4 fruit fly cellular contexts compared by ENCODE assay signal in the genomic region with DNA sequence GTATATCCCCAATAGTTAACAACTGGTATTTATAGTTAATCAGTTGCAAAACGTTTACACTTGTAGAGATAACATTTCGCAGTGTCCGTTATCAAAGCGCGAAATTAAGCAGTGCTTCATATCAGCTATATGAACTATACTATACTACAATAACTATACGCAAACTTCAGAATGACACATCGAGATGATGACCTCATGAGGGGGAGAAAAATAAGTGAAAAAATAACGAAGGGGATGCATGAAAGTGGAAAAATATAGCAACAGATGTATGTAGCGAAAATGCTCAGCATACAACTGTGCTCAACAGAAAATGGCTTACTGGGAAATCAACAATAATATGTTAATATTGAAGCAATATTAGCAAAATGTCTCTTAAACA.
A peak's percentile ranks its signal among the peaks of the same experiment; 100 is the strongest.
TF ChIP-seq lines count a peak whose summit lies in the region.

No protein-coding gene starts in this region.

- TF ChIP-seq CTCF in whole organism, embryonic (GFP tag; optimal IDR thresholded peaks at IDR 0.05; lab: Kevin White, UChicago), result no peak

TF ChIP-seq in whole organism, adult, 20 proteins besides CTCF, POLR2A, EP300 and RAD21:
- TF ChIP-seq kay (GFP tag; lab: Kevin White, UChicago; ENCODE audit: borderline replicate concordance) (peak; percentile 98), Crg-1 (GFP tag; optimal IDR thresholded peaks at IDR 0.05; lab: Kevin White, UChicago) (no peak), toe (GFP tag; optimal IDR thresholded peaks at IDR 0.05; lab: Kevin White, UChicago) (no peak), CG33017 (tag; optimal IDR thresholded peaks at IDR 0.05; lab: Kevin White, UChicago) (no peak), Clk (GFP tag; optimal IDR thresholded peaks at IDR 0.05; lab: Kevin White, UChicago) (no peak)

TF ChIP-seq in whole organism, embryonic, 481 proteins besides CTCF, POLR2A, EP300 and RAD21:
- TF ChIP-seq Dfd (GFP tag; optimal IDR thresholded peaks at IDR 0.05; lab: Kevin White, UChicago) (no peak), CG3726 (GFP tag; IDR thresholded peaks at IDR 0.05; lab: Robert Waterston, UW) (no peak), exex (tag; optimal IDR thresholded peaks at IDR 0.05; lab: Kevin White, UChicago) (peak; percentile 19), CG6791 (GFP tag; IDR thresholded peaks at IDR 0.05; lab: Robert Waterston, UW; ENCODE audit: partially characterized antibody) (no peak), YL-1 (GFP tag; optimal IDR thresholded peaks at IDR 0.05; lab: Kevin White, UChicago) (no peak), sd (tag; optimal IDR thresholded peaks at IDR 0.05; lab: Kevin White, UChicago) (no peak)

TF ChIP-seq in whole organism, prepupa, 60 proteins besides CTCF, POLR2A, EP300 and RAD21:
- TF ChIP-seq dac (GFP tag; optimal IDR thresholded peaks at IDR 0.05; lab: Kevin White, UChicago), result no peak
- TF ChIP-seq Hr4 (GFP tag; optimal IDR thresholded peaks at IDR 0.05; lab: Kevin White, UChicago), result peak; percentile 17
TF ChIP-seq in whole organism, prepupa: peak in this region for 1.

TF ChIP-seq in whole organism, pupa, 21 proteins besides CTCF, POLR2A, EP300 and RAD21:
- TF ChIP-seq Ets98B (GFP tag; IDR thresholded peaks at IDR 0.05; lab: Robert Waterston, UW), result no peak
- no peak for TF ChIP-seq CG15710 (tag; optimal IDR thresholded peaks at IDR 0.05; lab: Kevin White, UChicago)
- TF ChIP-seq CG10348 (GFP tag; IDR thresholded peaks at IDR 0.05; lab: Robert Waterston, UW), result no peak
- no peak for TF ChIP-seq CG8159 (tag; optimal IDR thresholded peaks at IDR 0.05; lab: Kevin White, UChicago)
- TF ChIP-seq EcR (GFP tag; optimal IDR thresholded peaks at IDR 0.05; lab: Kevin White, UChicago), result peak; percentile 11
- TF ChIP-seq CG8301 (tag; optimal IDR thresholded peaks at IDR 0.05; lab: Kevin White, UChicago), result no peak
